Worm (Caenorhabditis elegans) whole organism, L2 larva: ENCODE data around the gene snf-9.
A peak's percentile ranks its signal among the peaks of the same experiment; 100 is the strongest.

Experiments used
- elt-3 ChIP-seq: sonication (generic microtip); optimal IDR thresholded peaks from 2 replicates; lab custom pipeline; 2017; ENCODE audit warnings: missing biosample characterization, missing genetic modification characterization
- ztf-11 ChIP-seq: sonication (generic microtip); optimal IDR thresholded peaks from 2 replicates; lab custom pipeline; 2017; ENCODE audit warnings: missing biosample characterization, missing genetic modification characterization

ce11 chrIV:17278363-17278762, 33.6 kb upstream of the snf-9 start:
- TF ChIP-seq ztf-11 (tag; lab: Kevin White, UChicago) (peak; percentile 35), elt-3 (no peak)
